Worm (Caenorhabditis elegans): Measurements from ENCODE around the gene R07D5.2.

Gene R07D5.2

DNA sequence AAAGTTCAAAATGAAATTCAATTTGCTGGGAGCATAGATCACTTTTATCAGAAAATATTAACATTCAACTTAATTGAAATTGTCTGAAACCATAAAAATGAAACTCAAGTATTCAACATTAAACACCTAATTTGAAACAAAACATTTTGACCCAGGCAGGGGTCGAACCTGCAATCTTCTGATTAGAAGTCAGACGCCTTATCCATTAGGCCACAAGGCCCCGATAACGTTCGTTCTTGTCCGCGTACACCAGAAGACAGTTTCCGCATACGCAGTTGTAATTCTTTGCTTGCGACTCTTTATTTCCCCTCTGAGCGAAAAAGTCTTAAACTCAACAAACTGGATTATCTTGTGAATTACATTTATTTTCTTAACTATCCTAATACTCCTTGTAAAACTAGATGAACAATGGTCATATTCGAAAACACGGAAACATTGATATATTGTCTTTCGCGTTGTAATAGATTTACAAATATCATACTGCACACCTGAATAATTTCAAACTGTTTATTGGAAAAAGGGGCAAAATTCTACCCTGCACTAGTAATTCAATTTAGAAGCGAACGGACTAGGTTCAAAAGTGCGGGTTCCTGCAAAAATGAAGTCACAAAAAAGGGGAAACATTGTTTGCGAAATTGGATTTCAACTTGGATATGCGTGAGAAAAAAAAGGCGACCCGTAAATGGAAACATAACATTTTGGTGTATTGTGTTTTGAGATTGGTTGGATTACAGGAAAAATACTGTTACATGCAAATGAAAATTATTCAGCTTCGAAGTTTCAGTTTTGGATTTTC is 30.2 kb upstream of the R07D5.2 start (continued):
- peak; percentile 60; the same call in 1 of the 2 replicates for TF ChIP-seq hmg-1.2 (GFP tag; IDR thresholded peaks at IDR 0.05)
- TF ChIP-seq rec-8 (tag; optimal IDR thresholded peaks at IDR 0.05) = peak in 1 of 2 experiments; percentile 60
- TF ChIP-seq B0261.1 (tag; optimal IDR thresholded peaks at IDR 0.05) = peak; percentile 82
- no peak for TF ChIP-seq K12H6.12 (tag; optimal IDR thresholded peaks at IDR 0.05)
- peak; percentile 25 for TF ChIP-seq nhr-80 (tag; optimal IDR thresholded peaks at IDR 0.05)
- TF ChIP-seq ceh-40 (GFP tag; IDR thresholded peaks at IDR 0.05) = no peak
- TF ChIP-seq T26A5.8 (tag; optimal IDR thresholded peaks at IDR 0.05) = no peak
- TF ChIP-seq hlh-26 (GFP tag; conservative IDR thresholded peaks at IDR 0.05) = no peak
- 0 out of 2 replicates have a peak, but pooled peaks have one; percentile 47 for TF ChIP-seq Y95B8A.8 (GFP tag; IDR thresholded peaks at IDR 0.05)
- TF ChIP-seq nfyb-1 (GFP tag; IDR thresholded peaks at IDR 0.05) = no peak
- peak; percentile 22; the same call in 1 of the 2 replicates for TF ChIP-seq madf-6 (GFP tag; IDR thresholded peaks at IDR 0.05)
- no peak for TF ChIP-seq chd-7 (tag; optimal IDR thresholded peaks at IDR 0.05)
- TF ChIP-seq madf-8 (GFP tag; conservative IDR thresholded peaks at IDR 0.05) = no peak
- no peak for TF ChIP-seq hsf-1 (GFP tag; IDR thresholded peaks at IDR 0.05)
- TF ChIP-seq ama-1 (optimal IDR thresholded peaks at IDR 0.05) = no peak
- peak in 1 of 2 experiments; percentile 68 for TF ChIP-seq ama-1 (GFP tag; optimal IDR thresholded peaks at IDR 0.05)
- TF ChIP-seq zfh-2 (GFP tag; conservative IDR thresholded peaks at IDR 0.05) = no peak
- no peak for TF ChIP-seq lin-54 (GFP tag; optimal IDR thresholded peaks at IDR 0.05)
- TF ChIP-seq hmg-20 (GFP tag; IDR thresholded peaks at IDR 0.05) = 0 out of 2 replicates have a peak, but pooled peaks have one; percentile 34
- no peak for TF ChIP-seq ztf-3 (GFP tag; optimal IDR thresholded peaks at IDR 0.05)
- no peak for TF ChIP-seq F37B4.10 (GFP tag; IDR thresholded peaks at IDR 0.05)
- no peak for TF ChIP-seq gei-17 (GFP tag; optimal IDR thresholded peaks at IDR 0.05)
- TF ChIP-seq snpc-4 (GFP tag; optimal IDR thresholded peaks at IDR 0.05) = peak; percentile 71
- TF ChIP-seq snpc-4 (tag; optimal IDR thresholded peaks at IDR 0.05) = peak in 2 of 4 experiments; percentile 27 to 81
- TF ChIP-seq lir-1 (GFP tag; conservative IDR thresholded peaks at IDR 0.05) = no peak
- peak; percentile 65; the same call in 1 of the 2 replicates for TF ChIP-seq egl-44 (GFP tag; IDR thresholded peaks at IDR 0.05)
- TF ChIP-seq lin-40 (tag; optimal IDR thresholded peaks at IDR 0.05) = no peak
- TF ChIP-seq attf-3 (GFP tag; conservative IDR thresholded peaks at IDR 0.05) = no peak
- no peak for TF ChIP-seq F33H1.4 (GFP tag; IDR thresholded peaks at IDR 0.05)
- no peak for TF ChIP-seq xnd-1 (tag; optimal IDR thresholded peaks at IDR 0.05)
- no peak for TF ChIP-seq lsy-27 (tag; optimal IDR thresholded peaks at IDR 0.05; ENCODE audit: borderline replicate concordance, insufficient read depth)
- peak; percentile 65 for TF ChIP-seq dox-1 (GFP tag; IDR thresholded peaks at IDR 0.05)
- no peak for TF ChIP-seq K11D2.4 (GFP tag; IDR thresholded peaks at IDR 0.05)
- 0 out of 2 replicates have a peak, but pooled peaks have one; percentile 53 for TF ChIP-seq attf-6 (GFP tag; IDR thresholded peaks at IDR 0.05)
- no peak for TF ChIP-seq F55B11.4 (tag; optimal IDR thresholded peaks at IDR 0.05; ENCODE audit: borderline replicate concordance, insufficient read depth)
- TF ChIP-seq ZK185.1 (tag; optimal IDR thresholded peaks at IDR 0.05; ENCODE audit: poor library complexity, severe bottlenecking) = peak; percentile 83
- peak; percentile 40 for TF ChIP-seq zim-3 (tag; optimal IDR thresholded peaks at IDR 0.05)
- TF ChIP-seq F23B12.7 (tag; optimal IDR thresholded peaks at IDR 0.05; ENCODE audit: insufficient read depth) = no peak
- TF ChIP-seq Y79H2A.3 (GFP tag; conservative IDR thresholded peaks at IDR 0.05) = no peak
- TF ChIP-seq hrde-1 (tag; optimal IDR thresholded peaks at IDR 0.05; ENCODE audit: borderline replicate concordance) = no peak
- TF ChIP-seq atf-7 (tag; optimal IDR thresholded peaks at IDR 0.05) = no peak
- peak; percentile 96 for TF ChIP-seq tbp1 (GFP tag; optimal IDR thresholded peaks at IDR 0.05)
- peak; percentile 84 for TF ChIP-seq die-1 (tag; optimal IDR thresholded peaks at IDR 0.05)
- TF ChIP-seq D2030.7 (GFP tag; IDR thresholded peaks at IDR 0.05) = peak; percentile 68
- TF ChIP-seq Y56A3A.18 (GFP tag; IDR thresholded peaks at IDR 0.05) = peak; percentile 80
- 0 out of 2 replicates have a peak, but pooled peaks have one; percentile 18 for TF ChIP-seq ekl-4 (GFP tag; IDR thresholded peaks at IDR 0.05)

Data from whole organism, young adult.